Fruit fly (Drosophila melanogaster): ENCODE data around the gene CG32533.

CG32533 gene

dm6 chrX:19497782-19498440 is 18.7 kb upstream of the CG32533 start (continued):
- TF ChIP-seq hth (optimal IDR thresholded peaks at IDR 0.05), result no peak
- TF ChIP-seq CG13424 (tag; optimal IDR thresholded peaks at IDR 0.05), result no peak
- no peak for TF ChIP-seq CG16863 (GFP tag; optimal IDR thresholded peaks at IDR 0.05)
- TF ChIP-seq nom (GFP tag; optimal IDR thresholded peaks at IDR 0.05), result peak; percentile 67
- TF ChIP-seq BEAF-32 (GFP tag; optimal IDR thresholded peaks at IDR 0.05), result peak; percentile 1
- TF ChIP-seq CG2678 (tag; optimal IDR thresholded peaks at IDR 0.05), result peak; percentile 14
- TF ChIP-seq CG3726 (GFP tag; IDR thresholded peaks at IDR 0.05), result no peak
- TF ChIP-seq Hand (GFP tag; optimal IDR thresholded peaks at IDR 0.05), result peak; percentile 43
- no peak for TF ChIP-seq otp (GFP tag; IDR thresholded peaks at IDR 0.05)
- no peak for TF ChIP-seq bigmax (GFP tag; optimal IDR thresholded peaks at IDR 0.05)
- no peak for TF ChIP-seq pnt (GFP tag; optimal IDR thresholded peaks at IDR 0.05)
- peak; percentile 64; the same call in 1 of the 3 replicates for TF ChIP-seq Dbx (GFP tag; IDR thresholded peaks at IDR 0.05)
- peak; percentile 41 for TF ChIP-seq grn (GFP tag; optimal IDR thresholded peaks at IDR 0.05)
- no peak for TF ChIP-seq Max (GFP tag; optimal IDR thresholded peaks at IDR 0.05)
- no peak for TF ChIP-seq CG1529 (GFP tag; optimal IDR thresholded peaks at IDR 0.05)
- peak; percentile 75 for TF ChIP-seq Med (GFP tag)
- TF ChIP-seq HLH54F (GFP tag; optimal IDR thresholded peaks at IDR 0.05), result no peak
- TF ChIP-seq CG18011 (GFP tag; optimal IDR thresholded peaks at IDR 0.05), result no peak
- TF ChIP-seq hkb (optimal IDR thresholded peaks at IDR 0.05), result no peak
- TF ChIP-seq hkb (GFP tag; IDR thresholded peaks at IDR 0.05), result no peak
- no peak for TF ChIP-seq CG11085 (GFP tag; IDR thresholded peaks at IDR 0.05)
- TF ChIP-seq Deaf1 (tag; optimal IDR thresholded peaks at IDR 0.05), result peak; percentile 98
- no peak for TF ChIP-seq CG10959 (GFP tag; IDR thresholded peaks at IDR 0.05)
- no peak for TF ChIP-seq CG17912 (GFP tag; optimal IDR thresholded peaks at IDR 0.05)
- TF ChIP-seq pfk (GFP tag; optimal IDR thresholded peaks at IDR 0.05), result peak; percentile 80
- TF ChIP-seq CG13287 (GFP tag; IDR thresholded peaks at IDR 0.05; ENCODE audit: partially characterized antibody), result peak; percentile 42
- TF ChIP-seq NFAT (GFP tag; IDR thresholded peaks at IDR 0.05), result peak; percentile 58
- peak; percentile 12 for TF ChIP-seq CG3281 (GFP tag; optimal IDR thresholded peaks at IDR 0.05)
- peak; percentile 95 for TF ChIP-seq CG13894 (tag; optimal IDR thresholded peaks at IDR 0.05)
- no peak for TF ChIP-seq CG8924 (tag; optimal IDR thresholded peaks at IDR 0.05)
- no peak for TF ChIP-seq gfzf (GFP tag; optimal IDR thresholded peaks at IDR 0.05)
- TF ChIP-seq zfh2 (GFP tag; optimal IDR thresholded peaks at IDR 0.05), result peak; percentile 13
- no peak for TF ChIP-seq CG2116 (GFP tag; optimal IDR thresholded peaks at IDR 0.05)
- TF ChIP-seq Poxn (GFP tag; IDR thresholded peaks at IDR 0.05), result no peak
- no peak for TF ChIP-seq Lpt (GFP tag; optimal IDR thresholded peaks at IDR 0.05)
- no peak for TF ChIP-seq prd (optimal IDR thresholded peaks at IDR 0.05)
- TF ChIP-seq prd (GFP tag; IDR thresholded peaks at IDR 0.05), result no peak
- peak; percentile 34 for TF ChIP-seq HmgZ (tag; optimal IDR thresholded peaks at IDR 0.05)
- peak; percentile 39; the same call in 1 of the 2 replicates for TF ChIP-seq sob (GFP tag; IDR thresholded peaks at IDR 0.05)
- TF ChIP-seq peb (GFP tag; IDR thresholded peaks at IDR 0.05), result no peak
- TF ChIP-seq inv (GFP tag; IDR thresholded peaks at IDR 0.05; ENCODE audit: partially characterized antibody), result peak; percentile 23; the same call in 1 of the 2 replicates
- TF ChIP-seq pros (GFP tag; optimal IDR thresholded peaks at IDR 0.05), result no peak
- 0 out of 3 replicates have a peak, but pooled peaks have one; percentile 9 for TF ChIP-seq CG34224 (GFP tag; IDR thresholded peaks at IDR 0.05; ENCODE audit: partially characterized antibody)
- TF ChIP-seq rib (GFP tag; IDR thresholded peaks at IDR 0.05), result peak; percentile 85
- TF ChIP-seq CG5245 (GFP tag; optimal IDR thresholded peaks at IDR 0.05), result no peak
- no peak for TF ChIP-seq CG4854 (GFP tag; optimal IDR thresholded peaks at IDR 0.05)
- TF ChIP-seq CG12769 (tag; optimal IDR thresholded peaks at IDR 0.05), result peak; percentile 98
- TF ChIP-seq ara (GFP tag; IDR thresholded peaks at IDR 0.05), result no peak
- TF ChIP-seq Jarid2 (GFP tag; optimal IDR thresholded peaks at IDR 0.05), result peak; percentile 11
- peak; percentile 89 for TF ChIP-seq CG32532 (GFP tag; IDR thresholded peaks at IDR 0.05)
- TF ChIP-seq Drgx (GFP tag; IDR thresholded peaks at IDR 0.05), result peak; percentile 50; the same call in 1 of the 2 replicates
